Worm (Caenorhabditis elegans) whole organism, L4 larva: ENCODE data around the gene cyp-35B2.

Experiments
- T26A8.4 ChIP-seq: fragments of 200-800 bp; sonication (Bioruptor generic); IDR thresholded peaks from 2 replicates; pipeline ENCODE4 v1.3.6; 2022; ENCODE audit warnings: missing genetic modification characterization, missing compliant biosample characterization
- ama-1 ChIP-seq: fragments of 150-350 bp; optimal IDR thresholded peaks from 2 replicates; lab custom pipeline; 2014; ENCODE audit warnings: inconsistent platforms, mixed read lengths
- egl-27 ChIP-seq: sonication (generic microtip); optimal IDR thresholded peaks from 3 replicates; lab custom pipeline; 2017; ENCODE audit warnings: missing biosample characterization, missing genetic modification reagents, missing genetic modification characterization
- fkh-10 ChIP-seq: fragments of 150-350 bp; optimal IDR thresholded peaks from 2 replicates; lab custom pipeline; 2014; ENCODE audit warnings: missing biosample characterization, missing genetic modification reagents, missing genetic modification characterization
- mep-1 ChIP-seq: fragments of 150-350 bp; sonication (generic microtip); optimal IDR thresholded peaks from 3 replicates; lab custom pipeline; 2014; ENCODE audit warnings: missing biosample characterization, missing genetic modification characterization
- nhr-237 ChIP-seq: sonication (generic microtip); optimal IDR thresholded peaks from 2 replicates; lab custom pipeline; 2017; ENCODE audit warnings: missing biosample characterization, missing genetic modification characterization
- nhr-41 ChIP-seq: fragments of 200-800 bp; sonication (Bioruptor generic); IDR thresholded peaks from 2 replicates; pipeline ENCODE4 v1.3.6; 2022; ENCODE audit warnings: missing genetic modification reagents, missing genetic modification characterization, missing compliant biosample characterization
- pqm-1 ChIP-seq: sonication (generic microtip); optimal IDR thresholded peaks from 2 replicates; lab custom pipeline; 2017; ENCODE audit warnings: missing biosample characterization, missing genetic modification characterization
- unc-130 ChIP-seq: sonication (generic microtip); optimal IDR thresholded peaks from 2 replicates; lab custom pipeline; 2016; ENCODE audit warnings: missing genetic modification reagents, missing genetic modification characterization, missing compliant biosample characterization

DNA sequence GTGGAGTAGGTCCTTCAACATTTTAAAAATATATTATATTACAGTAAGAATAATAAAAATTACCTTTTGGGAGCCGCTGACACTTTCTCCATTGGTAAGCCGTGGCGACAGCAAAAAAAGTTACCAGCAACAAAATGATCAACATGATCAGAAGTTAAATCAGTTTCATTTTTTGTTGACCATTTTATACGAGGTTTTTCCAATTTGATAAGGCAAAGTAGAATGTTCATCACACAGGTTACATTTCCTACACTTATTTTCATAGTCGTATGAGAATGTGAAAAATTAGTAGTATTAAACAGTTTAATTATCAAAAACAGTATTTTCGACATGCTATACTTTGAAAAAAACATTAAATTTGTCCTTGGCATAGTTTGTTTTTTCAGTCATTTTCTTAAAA is 30.9 kb downstream of the cyp-35B2 start, which contains the start of gene cyp-34A10:
- TF ChIP-seq ama-1 (lab: Kevin White, UChicago), result no peak
- TF ChIP-seq unc-130 (GFP tag; lab: Kevin White, UChicago), result no peak
- TF ChIP-seq egl-27 (tag; lab: Kevin White, UChicago), result no peak
- no peak for TF ChIP-seq nhr-41
- TF ChIP-seq mep-1 (tag; lab: Kevin White, UChicago), result no peak
- no peak for TF ChIP-seq pqm-1 (tag; lab: Kevin White, UChicago)
- no peak for TF ChIP-seq fkh-10 (GFP tag; lab: Kevin White, UChicago)
- no peak for TF ChIP-seq nhr-237 (tag; lab: Kevin White, UChicago)
- TF ChIP-seq T26A8.4, result no peak
